Fruit fly (Drosophila melanogaster): ENCODE results near the gene Rtel1.

Gene Rtel1

DNA sequence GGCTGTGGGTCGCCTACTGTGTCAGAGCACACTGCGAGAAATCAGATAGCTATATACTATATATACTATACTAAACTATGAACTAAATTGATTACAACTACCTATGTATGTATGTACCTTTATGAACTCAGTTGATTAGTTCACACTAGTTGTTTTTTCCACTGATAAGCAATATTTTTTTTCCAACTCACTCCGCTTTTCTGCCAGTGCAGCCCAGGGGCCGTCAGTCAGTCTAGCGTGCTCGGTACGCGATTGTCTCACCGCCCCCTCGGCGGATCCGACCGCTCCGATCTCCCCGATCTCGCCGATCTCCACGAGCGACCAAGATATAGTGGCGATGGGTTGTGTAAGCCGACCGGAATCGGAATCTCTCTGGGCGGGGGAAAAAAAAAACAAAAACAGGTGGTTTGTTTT is 41.6 kb upstream of the Rtel1 start (continued):
- TF ChIP-seq nerfin-2 (GFP tag; IDR thresholded peaks at IDR 0.05; ENCODE audit: partially characterized antibody) (no peak), gcm (GFP tag; optimal IDR thresholded peaks at IDR 0.05) (peak; percentile 64), CG8478 (optimal IDR thresholded peaks at IDR 0.05) (no peak), CG4328 (GFP tag; optimal IDR thresholded peaks at IDR 0.05) (peak; percentile 69), Dbx (GFP tag; IDR thresholded peaks at IDR 0.05) (peak; percentile 93), klu (GFP tag; IDR thresholded peaks at IDR 0.05) (peak; percentile 90), CG17328 (GFP tag; IDR thresholded peaks at IDR 0.05) (peak; percentile 77), CG42726 (GFP tag; IDR thresholded peaks at IDR 0.05; ENCODE audit: partially characterized antibody) (no peak), CG10321 (GFP tag; IDR thresholded peaks at IDR 0.05) (peak; percentile 42; the same call in 1 of the 2 replicates), aop (GFP tag; IDR thresholded peaks at IDR 0.05) (no peak), eve (GFP tag; optimal IDR thresholded peaks at IDR 0.05) (no peak), CG1647 (GFP tag; optimal IDR thresholded peaks at IDR 0.05) (peak; percentile 68), CG43689 (GFP tag; IDR thresholded peaks at IDR 0.05) (peak; percentile 78), mam (GFP tag; optimal IDR thresholded peaks at IDR 0.05) (peak; percentile 83), CG7786 (GFP tag; optimal IDR thresholded peaks at IDR 0.05) (peak; percentile 41), lilli (GFP tag; optimal IDR thresholded peaks at IDR 0.05) (peak; percentile 76), D (optimal IDR thresholded peaks at IDR 0.05) (no peak), D (GFP tag; optimal IDR thresholded peaks at IDR 0.05) (peak; percentile 70), Max (GFP tag; optimal IDR thresholded peaks at IDR 0.05) (peak; percentile 73), CG4404 (GFP tag; IDR thresholded peaks at IDR 0.05) (peak; percentile 83), Dad (GFP tag; optimal IDR thresholded peaks at IDR 0.05) (peak; percentile 66), CG8924 (tag; optimal IDR thresholded peaks at IDR 0.05) (peak; percentile 88), jing (GFP tag; optimal IDR thresholded peaks at IDR 0.05) (peak; percentile 41), BtbVII (GFP tag; optimal IDR thresholded peaks at IDR 0.05) (peak; percentile 89), ssp (GFP tag; IDR thresholded peaks at IDR 0.05) (peak; percentile 82), CG7745 (tag; optimal IDR thresholded peaks at IDR 0.05) (no peak), CG11504 (tag; optimal IDR thresholded peaks at IDR 0.05) (peak; percentile 92), Taf1 (GFP tag; IDR thresholded peaks at IDR 0.05) (peak; percentile 88), gt (GFP tag; IDR thresholded peaks at IDR 0.05) (peak; percentile 53), CG32532 (GFP tag; IDR thresholded peaks at IDR 0.05) (peak; percentile 96), HLH3B (GFP tag; IDR thresholded peaks at IDR 0.05) (peak; percentile 90), grau (tag; optimal IDR thresholded peaks at IDR 0.05) (peak; percentile 81), CG12219 (GFP tag; optimal IDR thresholded peaks at IDR 0.05) (peak; percentile 67), Usf (GFP tag; optimal IDR thresholded peaks at IDR 0.05) (no peak), fru (optimal IDR thresholded peaks at IDR 0.05) (no peak), Trl (optimal IDR thresholded peaks at IDR 0.05) (no peak), Trl (GFP tag; optimal IDR thresholded peaks at IDR 0.05) (peak; percentile 56), org-1 (GFP tag; optimal IDR thresholded peaks at IDR 0.05) (peak; percentile 84), H15 (GFP tag; IDR thresholded peaks at IDR 0.05) (peak; percentile 88), dan (GFP tag; IDR thresholded peaks at IDR 0.05) (0 out of 2 replicates have a peak, but pooled peaks have one; percentile 35), Xbp1 (GFP tag; optimal IDR thresholded peaks at IDR 0.05) (peak; percentile 76), Nf-YB (GFP tag; optimal IDR thresholded peaks at IDR 0.05) (peak; percentile 38), CG9797 (GFP tag; optimal IDR thresholded peaks at IDR 0.05) (no peak), sug (tag; optimal IDR thresholded peaks at IDR 0.05) (peak; percentile 80), sisA (GFP tag; IDR thresholded peaks at IDR 0.05) (peak; percentile 87), Gsc (GFP tag; IDR thresholded peaks at IDR 0.05) (peak; percentile 84), CG30403 (GFP tag; optimal IDR thresholded peaks at IDR 0.05) (peak; percentile 83), vfl (GFP tag; optimal IDR thresholded peaks at IDR 0.05) (peak; percentile 28), C15 (GFP tag; IDR thresholded peaks at IDR 0.05) (peak; percentile 78; the same call in 2 of the 3 replicates), CG31365 (tag; optimal IDR thresholded peaks at IDR 0.05) (peak; percentile 60), da (GFP tag; optimal IDR thresholded peaks at IDR 0.05) (no peak), Poxn (GFP tag; IDR thresholded peaks at IDR 0.05) (peak; percentile 72), bowl (GFP tag; IDR thresholded peaks at IDR 0.05) (peak; percentile 39; the same call in 1 of the 2 replicates), ewg (GFP tag; optimal IDR thresholded peaks at IDR 0.05) (peak; percentile 50)

All from whole organism, embryonic.